Fruit fly (Drosophila melanogaster): Measurements from ENCODE around the gene Best1.

The Best1 gene

dm6 chr3R:10170356-10170876, at the start of gene Best1 (continued):
- TF ChIP-seq CG9609 (GFP tag; optimal IDR thresholded peaks at IDR 0.05) (peak; percentile 77), Spps (tag; optimal IDR thresholded peaks at IDR 0.05) (peak; percentile 77), CG17328 (GFP tag; IDR thresholded peaks at IDR 0.05) (peak; percentile 92), zfh1 (GFP tag; IDR thresholded peaks at IDR 0.05) (peak; percentile 94), CG31388 (GFP tag; optimal IDR thresholded peaks at IDR 0.05) (peak; percentile 82), knrl (GFP tag; IDR thresholded peaks at IDR 0.05; ENCODE audit: partially characterized antibody) (peak; percentile 77), slbo (GFP tag; IDR thresholded peaks at IDR 0.05) (peak; percentile 96), NFAT (GFP tag; IDR thresholded peaks at IDR 0.05) (peak; percentile 97), CG13296 (GFP tag; optimal IDR thresholded peaks at IDR 0.05) (peak; percentile 93), CG6654 (GFP tag; optimal IDR thresholded peaks at IDR 0.05) (peak; percentile 55), fu2 (GFP tag; optimal IDR thresholded peaks at IDR 0.05) (peak; percentile 38), HmgD (GFP tag; optimal IDR thresholded peaks at IDR 0.05) (peak; percentile 51), CG8281 (tag; optimal IDR thresholded peaks at IDR 0.05) (peak; percentile 63), CG14050 (GFP tag; IDR thresholded peaks at IDR 0.05) (peak; percentile 85), bigmax (GFP tag; optimal IDR thresholded peaks at IDR 0.05) (peak; percentile 27), da (GFP tag; optimal IDR thresholded peaks at IDR 0.05) (no peak), gem (tag; optimal IDR thresholded peaks at IDR 0.05) (peak; percentile 96), CG17802 (tag; optimal IDR thresholded peaks at IDR 0.05) (peak; percentile 69), unpg (GFP tag; optimal IDR thresholded peaks at IDR 0.05) (peak; percentile 95), CG7786 (GFP tag; optimal IDR thresholded peaks at IDR 0.05) (peak; percentile 59), lola (GFP tag; optimal IDR thresholded peaks at IDR 0.05) (peak in 1 of 3 experiments; percentile 86), Myb (GFP tag; optimal IDR thresholded peaks at IDR 0.05) (peak; percentile 17), CG10462 (GFP tag; optimal IDR thresholded peaks at IDR 0.05) (peak; percentile 61), Jarid2 (GFP tag; optimal IDR thresholded peaks at IDR 0.05) (peak; percentile 98), CG3995 (GFP tag; optimal IDR thresholded peaks at IDR 0.05) (peak; percentile 22), CG5180 (GFP tag; optimal IDR thresholded peaks at IDR 0.05) (peak; percentile 65), CG9817 (tag; optimal IDR thresholded peaks at IDR 0.05) (peak; percentile 91), Nf-YB (GFP tag; optimal IDR thresholded peaks at IDR 0.05) (peak; percentile 75), CG18476 (GFP tag; optimal IDR thresholded peaks at IDR 0.05) (peak; percentile 62), Ets65A (GFP tag) (peak; percentile 86), CG9797 (GFP tag; optimal IDR thresholded peaks at IDR 0.05) (no peak), Hey (tag; optimal IDR thresholded peaks at IDR 0.05) (peak; percentile 27), zen (tag; optimal IDR thresholded peaks at IDR 0.05) (peak; percentile 92), CG8089 (GFP tag; optimal IDR thresholded peaks at IDR 0.05) (no peak), slou (GFP tag; optimal IDR thresholded peaks at IDR 0.05) (peak; percentile 39), ac (GFP tag; optimal IDR thresholded peaks at IDR 0.05) (peak; percentile 64), lilli (GFP tag; optimal IDR thresholded peaks at IDR 0.05) (peak; percentile 85), CG2129 (GFP tag; IDR thresholded peaks at IDR 0.05; ENCODE audit: partially characterized antibody) (no peak), Optix (GFP tag; IDR thresholded peaks at IDR 0.05) (peak; percentile 82), ewg (GFP tag; optimal IDR thresholded peaks at IDR 0.05) (peak; percentile 83), Stat92E (GFP tag; optimal IDR thresholded peaks at IDR 0.05) (peak in 1 of 3 experiments; percentile 85), CoRest (tag; optimal IDR thresholded peaks at IDR 0.05) (peak; percentile 94), Opbp (GFP tag; IDR thresholded peaks at IDR 0.05; ENCODE audit: partially characterized antibody) (peak; percentile 87), CG2116 (GFP tag; optimal IDR thresholded peaks at IDR 0.05) (peak; percentile 44), rib (GFP tag; IDR thresholded peaks at IDR 0.05) (peak; percentile 96), Hr51 (GFP tag; optimal IDR thresholded peaks at IDR 0.05) (peak; percentile 80 to 93), crc (GFP tag; optimal IDR thresholded peaks at IDR 0.05) (peak; percentile 0), Pdp1 (GFP tag; optimal IDR thresholded peaks at IDR 0.05) (peak; percentile 76 to 83), CG17385 (GFP tag; optimal IDR thresholded peaks at IDR 0.05) (peak; percentile 85)
